Worm (Caenorhabditis elegans) whole organism, L1 larva: ENCODE results near the gene ani-2.

Experiments used
- C04F5.9 ChIP-seq: sonication (generic microtip); optimal IDR thresholded peaks from 2 replicates; lab custom pipeline; 2016; ENCODE audit warnings: missing genetic modification characterization, missing compliant biosample characterization
- C16A3.4 ChIP-seq: fragments of 150-350 bp; optimal IDR thresholded peaks from 2 replicates; lab custom pipeline; 2014; ENCODE audit warnings: missing biosample characterization, missing genetic modification characterization
- aha-1 ChIP-seq: fragments of 150-350 bp; optimal IDR thresholded peaks from 2 replicates; lab custom pipeline; 2014; ENCODE audit warnings: missing biosample characterization, missing genetic modification characterization
- alr-1 ChIP-seq: fragments of 200-800 bp; sonication (Bioruptor generic); optimal IDR thresholded peaks from 2 replicates; lab custom pipeline; 2018; ENCODE audit warnings: borderline replicate concordance, mild to moderate bottlenecking, missing genetic modification characterization, missing compliant biosample characterization
- ama-1 ChIP-seq: fragments of 150-350 bp; optimal IDR thresholded peaks from 2 replicates; lab custom pipeline; 2014
- ceh-90 ChIP-seq: sonication (generic microtip); optimal IDR thresholded peaks from 2 replicates; lab custom pipeline; 2016; ENCODE audit warnings: missing genetic modification characterization, missing compliant biosample characterization
- ces-1 ChIP-seq: fragments of 150-350 bp; optimal IDR thresholded peaks from 2 replicates; lab custom pipeline; 2014; ENCODE audit warnings: missing biosample characterization, missing genetic modification reagents, missing genetic modification characterization
- dpl-1 ChIP-seq, 3 experiments: fragments of 150-350 bp in 2 of 3; sonication (generic microtip) in 1 of 3; optimal IDR thresholded peaks; 2 replicates each; lab custom pipeline; 2014 to 2017; ENCODE audit warnings: missing biosample characterization in 3 of 3, missing genetic modification characterization in 3 of 3, missing genetic modification reagents in 3 of 3
- dsc-1 ChIP-seq: sonication (generic microtip); optimal IDR thresholded peaks from 2 replicates; lab custom pipeline; 2016; ENCODE audit warnings: mild to moderate bottlenecking, missing genetic modification characterization, missing compliant biosample characterization
- efl-1 ChIP-seq, 4 experiments: fragments of 150-350 bp; optimal IDR thresholded peaks in 3 of 4; peaks in 1 of 4; 1 replicate in 1 of 4; 2 replicates in 3 of 4; lab custom pipeline; 2014; ENCODE audit warnings: missing biosample characterization in 2 of 4, missing genetic modification characterization in 2 of 4, missing genetic modification reagents in 2 of 4
- efl-3 ChIP-seq: fragments of 200-800 bp; sonication (Bioruptor generic); optimal IDR thresholded peaks from 2 replicates; lab custom pipeline; 2018; ENCODE audit warnings: mild to moderate bottlenecking, missing genetic modification characterization, missing compliant biosample characterization
- egl-13 ChIP-seq: sonication (generic microtip); optimal IDR thresholded peaks from 2 replicates; lab custom pipeline; 2016; ENCODE audit warnings: missing genotype, missing genetic modification reagents, missing genetic modification characterization, missing compliant biosample characterization
- ets-5 ChIP-seq: fragments of 200-800 bp; sonication (Bioruptor generic); IDR thresholded peaks from 2 replicates; pipeline ENCODE4 v1.3.6; 2022; ENCODE audit warnings: missing genetic modification characterization, missing compliant biosample characterization
- fkh-10 ChIP-seq: sonication (generic microtip); optimal IDR thresholded peaks from 2 replicates; lab custom pipeline; 2017; ENCODE audit warnings: missing biosample characterization, missing genetic modification reagents, missing genetic modification characterization
- fkh-4 ChIP-seq: sonication (generic microtip); optimal IDR thresholded peaks from 2 replicates; lab custom pipeline; 2016; ENCODE audit warnings: missing compliant biosample characterization, missing genetic modification characterization, borderline replicate concordance
- fos-1 ChIP-seq: fragments of 150-350 bp; optimal IDR thresholded peaks from 2 replicates; lab custom pipeline; 2014; ENCODE audit warnings: missing biosample characterization, missing genetic modification characterization
- hlh-4 ChIP-seq: sonication (generic microtip); optimal IDR thresholded peaks from 2 replicates; lab custom pipeline; 2016; ENCODE audit warnings: mild to moderate bottlenecking, missing genetic modification characterization, missing compliant biosample characterization
- hpl-2 ChIP-seq: fragments of 150-350 bp; optimal IDR thresholded peaks from 2 replicates; lab custom pipeline; 2014; ENCODE audit warnings: missing biosample characterization, missing genetic modification reagents, missing genetic modification characterization
- irx-1 ChIP-seq: sonication (generic microtip); optimal IDR thresholded peaks from 2 replicates; lab custom pipeline; 2016; ENCODE audit warnings: missing genetic modification characterization, missing compliant biosample characterization
- isw-1 ChIP-seq: fragments of 200-800 bp; sonication (Bioruptor generic); IDR thresholded peaks from 2 replicates; pipeline ENCODE4 v1.3.6; 2022; ENCODE audit warnings: missing genetic modification characterization, missing compliant biosample characterization
- lin-14 ChIP-seq: fragments of 200-800 bp; sonication (Bioruptor generic); optimal IDR thresholded peaks from 2 replicates; lab custom pipeline; 2018; ENCODE audit warnings: mild to moderate bottlenecking, missing genetic modification characterization, moderate library complexity, missing compliant biosample characterization
- lin-35 ChIP-seq, 2 experiments: fragments of 150-350 bp; optimal IDR thresholded peaks; 2 replicates each; lab custom pipeline; 2014; ENCODE audit warnings: missing biosample characterization in 2 of 2, missing genetic modification characterization in 2 of 2, missing genetic modification reagents in 2 of 2
- lin-39 ChIP-seq: fragments of 150-350 bp; optimal IDR thresholded peaks from 2 replicates; lab custom pipeline; 2014; ENCODE audit warnings: missing biosample characterization, missing genetic modification reagents, missing genetic modification characterization
- lir-3 ChIP-seq: sonication (generic microtip); optimal IDR thresholded peaks from 2 replicates; lab custom pipeline; 2016; ENCODE audit warnings: mild to moderate bottlenecking, missing genetic modification characterization, moderate library complexity, missing compliant biosample characterization; ENCODE audit not compliant: poor library complexity
- lsy-2 ChIP-seq, 2 experiments: fragments of 150-350 bp; optimal IDR thresholded peaks; 2 replicates each; lab custom pipeline; 2014; ENCODE audit warnings: missing biosample characterization in 2 of 2, missing genetic modification characterization in 2 of 2
- mab-9 ChIP-seq: fragments of 200-800 bp; sonication (Bioruptor generic); IDR thresholded peaks from 2 replicates; pipeline ENCODE4 v1.3.6; 2022; ENCODE audit warnings: missing genetic modification reagents, missing genetic modification characterization, missing compliant biosample characterization
- mdl-1 ChIP-seq, 2 experiments: fragments of 150-350 bp; optimal IDR thresholded peaks; 2 replicates each; lab custom pipeline; 2014 to 2017; ENCODE audit warnings: missing biosample characterization in 2 of 2, missing genetic modification characterization in 2 of 2, inconsistent platforms in 1 of 2
- mef-2 ChIP-seq: fragments of 150-350 bp; optimal IDR thresholded peaks from 2 replicates; lab custom pipeline; 2014; ENCODE audit warnings: missing biosample characterization, missing genetic modification characterization
- mep-1 ChIP-seq: fragments of 150-350 bp; optimal IDR thresholded peaks from 2 replicates; lab custom pipeline; 2014; ENCODE audit warnings: missing biosample characterization, missing genetic modification characterization
- nhr-12 ChIP-seq: sonication (generic microtip); optimal IDR thresholded peaks from 2 replicates; lab custom pipeline; 2017; ENCODE audit warnings: missing biosample characterization, missing genetic modification characterization
- nhr-20 ChIP-seq: sonication (generic microtip); optimal IDR thresholded peaks from 2 replicates; lab custom pipeline; 2016; ENCODE audit warnings: mild to moderate bottlenecking, missing genetic modification characterization, missing compliant biosample characterization
- nhr-237 ChIP-seq: fragments of 150-350 bp; optimal IDR thresholded peaks from 2 replicates; lab custom pipeline; 2014; ENCODE audit warnings: missing biosample characterization, missing genetic modification characterization
- nhr-28 ChIP-seq: fragments of 150-350 bp; optimal IDR thresholded peaks from 2 replicates; lab custom pipeline; 2014; ENCODE audit warnings: missing biosample characterization, missing genetic modification characterization
- nhr-47 ChIP-seq: sonication (generic microtip); optimal IDR thresholded peaks from 2 replicates; lab custom pipeline; 2016; ENCODE audit warnings: mild to moderate bottlenecking, missing genetic modification characterization, moderate library complexity, missing compliant biosample characterization
- nhr-71 ChIP-seq: sonication (generic microtip); optimal IDR thresholded peaks from 2 replicates; lab custom pipeline; 2016; ENCODE audit warnings: mild to moderate bottlenecking, missing genetic modification characterization, moderate library complexity, missing compliant biosample characterization
- nhr-76 ChIP-seq: sonication (generic microtip); optimal IDR thresholded peaks from 2 replicates; lab custom pipeline; 2017; ENCODE audit warnings: missing biosample characterization, missing genetic modification characterization
- nhr-84 ChIP-seq: sonication (generic microtip); optimal IDR thresholded peaks from 2 replicates; lab custom pipeline; 2017; ENCODE audit warnings: missing biosample characterization, missing genetic modification characterization
- pag-3 ChIP-seq: sonication (generic microtip); optimal IDR thresholded peaks from 2 replicates; lab custom pipeline; 2017; ENCODE audit warnings: missing genetic modification characterization, mild to moderate bottlenecking, missing compliant biosample characterization, antibody characterized with exemption, borderline replicate concordance; ENCODE audit not compliant: insufficient read depth
- rnt-1 ChIP-seq: sonication (generic microtip); optimal IDR thresholded peaks from 2 replicates; lab custom pipeline; 2016; ENCODE audit warnings: mild to moderate bottlenecking, missing genetic modification characterization, moderate library complexity, missing compliant biosample characterization
- skn-1 ChIP-seq: fragments of 150-350 bp; optimal IDR thresholded peaks from 2 replicates; lab custom pipeline; 2014; ENCODE audit warnings: missing biosample characterization, missing genetic modification characterization
- snpc-4 ChIP-seq: fragments of 150-350 bp; optimal IDR thresholded peaks from 2 replicates; lab custom pipeline; 2014; ENCODE audit warnings: missing biosample characterization, missing genetic modification characterization
- snu-23 ChIP-seq: sonication (generic microtip); optimal IDR thresholded peaks from 2 replicates; lab custom pipeline; 2016; ENCODE audit warnings: missing genetic modification characterization, missing compliant biosample characterization
- sox-4 ChIP-seq: sonication (generic microtip); optimal IDR thresholded peaks from 2 replicates; lab custom pipeline; 2016; ENCODE audit warnings: missing genetic modification characterization, missing compliant biosample characterization
- sptf-1 ChIP-seq: fragments of 150-350 bp; optimal IDR thresholded peaks from 2 replicates; lab custom pipeline; 2014; ENCODE audit warnings: missing biosample characterization, missing genetic modification characterization
- tlp-1 ChIP-seq: fragments of 150-350 bp; optimal IDR thresholded peaks from 2 replicates; lab custom pipeline; 2014; ENCODE audit warnings: missing biosample characterization, missing genetic modification characterization
- unc-30 ChIP-seq: sonication (generic microtip); optimal IDR thresholded peaks from 2 replicates; lab custom pipeline; 2017; ENCODE audit warnings: missing biosample characterization, missing genetic modification characterization
- unc-98 ChIP-seq: fragments of 200-800 bp; sonication (Bioruptor generic); IDR thresholded peaks from 2 replicates; pipeline ENCODE4 v1.3.6; 2022; ENCODE audit warnings: missing genetic modification characterization, missing compliant biosample characterization
- xbp-1 ChIP-seq: sonication (generic microtip); optimal IDR thresholded peaks from 2 replicates; lab custom pipeline; 2016; ENCODE audit warnings: missing genetic modification characterization, missing compliant biosample characterization
- ztf-11 ChIP-seq, 2 experiments: sonication (generic microtip); optimal IDR thresholded peaks; 2 replicates each; lab custom pipeline; 2016 to 2017; ENCODE audit warnings: missing genetic modification characterization in 2 of 2, missing biosample characterization in 1 of 2, missing compliant biosample characterization in 1 of 2
- ztf-4 ChIP-seq: fragments of 150-350 bp; optimal IDR thresholded peaks from 2 replicates; lab custom pipeline; 2014; ENCODE audit warnings: missing biosample characterization, missing genetic modification characterization

ani-2 gene

DNA sequence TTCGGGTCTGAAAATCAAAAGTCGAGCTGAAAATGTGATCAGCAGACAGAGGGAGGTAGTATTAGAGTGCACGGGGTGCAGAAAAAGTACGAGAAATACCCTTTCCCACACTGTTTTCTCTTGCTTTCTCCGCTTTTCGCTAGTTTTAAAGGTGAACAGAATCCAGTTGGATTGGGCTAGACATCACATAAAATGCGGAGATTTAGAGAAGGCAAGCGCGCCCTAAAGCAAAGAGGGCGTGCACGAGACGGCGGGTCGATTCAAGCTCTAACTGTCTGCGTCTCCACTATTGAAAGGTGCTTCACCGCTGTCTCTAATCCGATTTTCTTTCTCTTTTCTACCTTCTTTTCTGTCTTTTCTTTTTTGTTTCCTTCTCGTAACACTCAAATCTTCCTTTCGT lies 4.9 kb upstream of the ani-2 start (continued):
- TF ChIP-seq sox-4 (no peak), nhr-76 (tag; lab: Kevin White, UChicago) (no peak), irx-1 (tag; lab: Kevin White, UChicago) (peak; percentile 65), efl-3 (GFP tag; lab: Kevin White, UChicago) (no peak), C16A3.4 (peak; percentile 81), hpl-2 (GFP tag; lab: Kevin White, UChicago) (peak; percentile 20), lin-39 (no peak), tlp-1 (tag; lab: Kevin White, UChicago) (no peak), C04F5.9 (tag; lab: Kevin White, UChicago) (no peak), snpc-4 (peak; percentile 50), alr-1 (tag; lab: Kevin White, UChicago) (no peak), hlh-4 (tag; lab: Kevin White, UChicago) (no peak), nhr-237 (tag; lab: Kevin White, UChicago) (peak; percentile 20), nhr-47 (tag; lab: Kevin White, UChicago) (peak; percentile 88), lin-35 (GFP tag; optimal IDR thresholded peaks at IDR 0.05; lab: Kevin White, UChicago) (peak; percentile 85 to 87), efl-1 (optimal IDR thresholded peaks at IDR 0.05; lab: Kevin White, UChicago) (peak; percentile 84 to 90), efl-1 (GFP tag; optimal IDR thresholded peaks at IDR 0.05 in 1 of 2; lab: Kevin White, UChicago) (peak; percentile 71 to 97), mab-9 (GFP tag; lab: Robert Waterston, UW) (0 out of 2 replicates have a peak, but pooled peaks have one; percentile 34), fkh-4 (tag; lab: Kevin White, UChicago) (peak; percentile 21), sptf-1 (tag; lab: Kevin White, UChicago) (no peak), nhr-71 (tag; lab: Kevin White, UChicago) (peak; percentile 92), egl-13 (tag; lab: Kevin White, UChicago) (peak; percentile 62), nhr-84 (no peak), nhr-20 (tag; lab: Kevin White, UChicago) (peak; percentile 91), ztf-11 (tag; optimal IDR thresholded peaks at IDR 0.05; lab: Kevin White, UChicago) (peak in 1 of 2 experiments; percentile 5), dpl-1 (GFP tag; optimal IDR thresholded peaks at IDR 0.05; lab: Kevin White, UChicago) (peak; percentile 67 to 79 (median 78)), lsy-2 (tag; optimal IDR thresholded peaks at IDR 0.05; lab: Kevin White, UChicago) (peak; percentile 87 to 89), lir-3 (peak; percentile 47), mef-2 (tag; lab: Kevin White, UChicago) (no peak), nhr-28 (tag; lab: Kevin White, UChicago) (no peak), fos-1 (no peak), rnt-1 (tag; lab: Kevin White, UChicago) (peak; percentile 89), fkh-10 (GFP tag; lab: Kevin White, UChicago) (peak; percentile 66), unc-98 (no peak), ama-1 (lab: Kevin White, UChicago) (no peak), nhr-12 (tag; lab: Kevin White, UChicago) (no peak), snu-23 (peak; percentile 94), mep-1 (peak; percentile 48), ces-1 (GFP tag; lab: Kevin White, UChicago) (no peak), aha-1 (tag; lab: Kevin White, UChicago) (no peak)

DNA sequence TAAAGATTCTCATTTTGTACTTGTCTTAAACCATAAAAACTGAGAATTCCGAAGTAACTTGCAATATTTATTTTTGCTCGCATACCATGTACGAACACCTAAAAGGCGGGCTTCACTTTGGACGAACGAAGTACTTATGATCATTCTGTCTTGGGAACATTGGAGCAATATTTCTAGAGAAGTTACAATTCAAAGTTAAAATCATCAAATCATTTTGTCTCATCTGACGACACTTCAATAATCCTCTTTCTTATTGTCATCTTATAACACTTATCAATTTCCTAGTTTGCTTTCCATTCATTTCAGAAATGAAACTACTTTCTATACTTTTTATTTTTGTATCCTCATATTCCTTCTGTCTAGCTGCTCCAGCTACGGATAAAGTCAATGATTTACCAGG lies 1.5 kb upstream of the ani-2 start, which contains the start of gene ctsa-4.1:
ctsa-4.1 (plus strand) TSS at position 301 of the 400 bp plus-strand sequence.
- TF ChIP-seq ztf-4 (tag; lab: Kevin White, UChicago) (no peak), efl-1 (optimal IDR thresholded peaks at IDR 0.05; lab: Kevin White, UChicago) (no peak), efl-1 (GFP tag; optimal IDR thresholded peaks at IDR 0.05 in 1 of 2; lab: Kevin White, UChicago) (peak in 1 of 2 experiments; percentile 24)

DNA sequence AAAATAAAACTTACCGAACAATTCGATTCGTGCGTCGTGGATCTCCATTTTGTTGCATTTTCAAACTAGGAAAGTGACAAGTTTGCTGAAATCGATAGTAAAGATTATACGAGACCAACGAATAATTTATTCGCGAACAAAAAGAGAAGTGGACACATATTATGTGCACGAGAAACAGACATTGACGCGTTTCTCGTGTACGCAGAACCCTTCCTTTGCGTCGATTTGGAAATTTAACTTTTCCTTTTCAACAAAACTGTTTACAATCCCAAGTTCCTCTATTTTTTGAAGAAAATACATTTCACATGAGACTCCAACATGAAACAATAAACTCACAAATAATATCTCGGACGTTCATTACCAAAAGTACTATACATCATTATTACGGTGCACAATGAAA lies 4.3 kb downstream of the ani-2 start, which contains the start of gene K10B2.4:
K10B2.4 (minus strand) TSS at position 138 of the 400 bp plus-strand sequence.
- no peak for TF ChIP-seq ets-5 (GFP tag; lab: Robert Waterston, UW)
- TF ChIP-seq pag-3 (tag; lab: Kevin White, UChicago): no peak
- peak; percentile 53 for TF ChIP-seq dsc-1 (tag; lab: Kevin White, UChicago)
- peak; percentile 35 for TF ChIP-seq skn-1 (tag; lab: Kevin White, UChicago)
- no peak for TF ChIP-seq alr-1 (tag; lab: Kevin White, UChicago)
- no peak for TF ChIP-seq isw-1 (GFP tag; lab: Robert Waterston, UW)
- TF ChIP-seq ztf-11 (tag; optimal IDR thresholded peaks at IDR 0.05; lab: Kevin White, UChicago): no peak
- no peak for TF ChIP-seq mab-9 (GFP tag; lab: Robert Waterston, UW)
- no peak for TF ChIP-seq fkh-10 (GFP tag; lab: Kevin White, UChicago)
- TF ChIP-seq ceh-90 (tag; lab: Kevin White, UChicago): no peak
- peak; percentile 82 for TF ChIP-seq lin-14 (GFP tag; lab: Kevin White, UChicago)
- TF ChIP-seq xbp-1 (tag; lab: Kevin White, UChicago): peak; percentile 66
- TF ChIP-seq tlp-1 (tag; lab: Kevin White, UChicago): no peak
- TF ChIP-seq egl-13 (tag; lab: Kevin White, UChicago): no peak
- TF ChIP-seq ztf-4 (tag; lab: Kevin White, UChicago): peak; percentile 8
- no peak for TF ChIP-seq mdl-1 (tag; optimal IDR thresholded peaks at IDR 0.05; lab: Kevin White, UChicago)
- TF ChIP-seq unc-30 (tag; lab: Kevin White, UChicago): no peak
- peak; percentile 72 to 85 for TF ChIP-seq lsy-2 (tag; optimal IDR thresholded peaks at IDR 0.05; lab: Kevin White, UChicago)
